Worm (Caenorhabditis elegans) whole organism, L1 larva: ENCODE results near the gene B0336.13.
A peak's percentile ranks its signal among the peaks of the same experiment; 100 is the strongest.

Source experiments
- C16A3.4 ChIP-seq: fragments of 150-350 bp; optimal IDR thresholded peaks from 2 replicates; lab custom pipeline; 2014; ENCODE audit warnings: missing biosample characterization, missing genetic modification characterization
- aha-1 ChIP-seq: fragments of 150-350 bp; optimal IDR thresholded peaks from 2 replicates; lab custom pipeline; 2014; ENCODE audit warnings: missing biosample characterization, missing genetic modification characterization
- ama-1 ChIP-seq: fragments of 150-350 bp; optimal IDR thresholded peaks from 2 replicates; lab custom pipeline; 2014
- blmp-1 ChIP-seq: fragments of 150-350 bp; optimal IDR thresholded peaks from 2 replicates; lab custom pipeline; 2014; ENCODE audit warnings: missing biosample characterization, missing genetic modification characterization
- ceh-63 ChIP-seq: fragments of 200-800 bp; sonication (Bioruptor generic); optimal IDR thresholded peaks from 2 replicates; lab custom pipeline; 2018; ENCODE audit warnings: mild to moderate bottlenecking, missing genetic modification characterization, missing compliant biosample characterization
- ceh-82 ChIP-seq, 3 experiments: fragments of 150-350 bp in 1 of 3; sonication (generic microtip) in 2 of 3; optimal IDR thresholded peaks; 2 replicates each; lab custom pipeline; 2014 to 2017; ENCODE audit warnings: missing biosample characterization in 3 of 3, missing genetic modification characterization in 3 of 3
- ceh-88 ChIP-seq: fragments of 200-800 bp; sonication (Bioruptor generic); IDR thresholded peaks from 2 replicates; pipeline ENCODE4 v1.3.6; 2022; ENCODE audit warnings: missing genetic modification characterization, missing compliant biosample characterization
- ceh-90 ChIP-seq: sonication (generic microtip); optimal IDR thresholded peaks from 2 replicates; lab custom pipeline; 2016; ENCODE audit warnings: missing genetic modification characterization, missing compliant biosample characterization
- ces-1 ChIP-seq: fragments of 150-350 bp; optimal IDR thresholded peaks from 2 replicates; lab custom pipeline; 2014; ENCODE audit warnings: missing biosample characterization, missing genetic modification reagents, missing genetic modification characterization
- dpl-1 ChIP-seq, 3 experiments: fragments of 150-350 bp in 2 of 3; sonication (generic microtip) in 1 of 3; optimal IDR thresholded peaks; 2 replicates each; lab custom pipeline; 2014 to 2017; ENCODE audit warnings: missing biosample characterization in 3 of 3, missing genetic modification characterization in 3 of 3, missing genetic modification reagents in 3 of 3
- efl-3 ChIP-seq: fragments of 200-800 bp; sonication (Bioruptor generic); optimal IDR thresholded peaks from 2 replicates; lab custom pipeline; 2018; ENCODE audit warnings: mild to moderate bottlenecking, missing genetic modification characterization, missing compliant biosample characterization
- egl-13 ChIP-seq: sonication (generic microtip); optimal IDR thresholded peaks from 2 replicates; lab custom pipeline; 2016; ENCODE audit warnings: missing genotype, missing genetic modification reagents, missing genetic modification characterization, missing compliant biosample characterization
- elt-2 ChIP-seq: sonication (generic microtip); optimal IDR thresholded peaks from 2 replicates; lab custom pipeline; 2016; ENCODE audit warnings: missing genetic modification characterization, mild to moderate bottlenecking, inconsistent platforms, missing compliant biosample characterization, missing genetic modification reagents
- ets-5 ChIP-seq: fragments of 200-800 bp; sonication (Bioruptor generic); IDR thresholded peaks from 2 replicates; pipeline ENCODE4 v1.3.6; 2022; ENCODE audit warnings: missing genetic modification characterization, missing compliant biosample characterization
- fkh-10 ChIP-seq: sonication (generic microtip); optimal IDR thresholded peaks from 2 replicates; lab custom pipeline; 2017; ENCODE audit warnings: missing biosample characterization, missing genetic modification reagents, missing genetic modification characterization
- fkh-8 ChIP-seq: sonication (generic microtip); optimal IDR thresholded peaks from 2 replicates; lab custom pipeline; 2016; ENCODE audit warnings: mild to moderate bottlenecking, missing genetic modification characterization, missing compliant biosample characterization
- fos-1 ChIP-seq: fragments of 150-350 bp; optimal IDR thresholded peaks from 2 replicates; lab custom pipeline; 2014; ENCODE audit warnings: missing biosample characterization, missing genetic modification characterization
- grh-1 ChIP-seq: fragments of 200-800 bp; sonication (Bioruptor generic); IDR thresholded peaks from 2 replicates; pipeline ENCODE4 v1.3.6; 2022; ENCODE audit warnings: missing genetic modification reagents, missing genetic modification characterization, missing compliant biosample characterization
- hlh-4 ChIP-seq: sonication (generic microtip); optimal IDR thresholded peaks from 2 replicates; lab custom pipeline; 2016; ENCODE audit warnings: mild to moderate bottlenecking, missing genetic modification characterization, missing compliant biosample characterization
- irx-1 ChIP-seq: sonication (generic microtip); optimal IDR thresholded peaks from 2 replicates; lab custom pipeline; 2016; ENCODE audit warnings: missing genetic modification characterization, missing compliant biosample characterization
- isw-1 ChIP-seq: fragments of 200-800 bp; sonication (Bioruptor generic); IDR thresholded peaks from 2 replicates; pipeline ENCODE4 v1.3.6; 2022; ENCODE audit warnings: missing genetic modification characterization, missing compliant biosample characterization
- jun-1 ChIP-seq: fragments of 150-350 bp; optimal IDR thresholded peaks from 2 replicates; lab custom pipeline; 2014; ENCODE audit warnings: missing biosample characterization, missing genetic modification reagents, missing genetic modification characterization
- lin-35 ChIP-seq, 2 experiments: fragments of 150-350 bp; optimal IDR thresholded peaks; 2 replicates each; lab custom pipeline; 2014; ENCODE audit warnings: missing biosample characterization in 2 of 2, missing genetic modification characterization in 2 of 2, missing genetic modification reagents in 2 of 2
- lin-39 ChIP-seq: fragments of 150-350 bp; optimal IDR thresholded peaks from 2 replicates; lab custom pipeline; 2014; ENCODE audit warnings: missing biosample characterization, missing genetic modification reagents, missing genetic modification characterization
- lir-3 ChIP-seq: sonication (generic microtip); optimal IDR thresholded peaks from 2 replicates; lab custom pipeline; 2016; ENCODE audit warnings: mild to moderate bottlenecking, missing genetic modification characterization, moderate library complexity, missing compliant biosample characterization; ENCODE audit not compliant: poor library complexity
- lsy-2 ChIP-seq, 2 experiments: fragments of 150-350 bp; optimal IDR thresholded peaks; 2 replicates each; lab custom pipeline; 2014; ENCODE audit warnings: missing biosample characterization in 2 of 2, missing genetic modification characterization in 2 of 2
- mdl-1 ChIP-seq, 2 experiments: fragments of 150-350 bp; optimal IDR thresholded peaks; 2 replicates each; lab custom pipeline; 2014 to 2017; ENCODE audit warnings: missing biosample characterization in 2 of 2, missing genetic modification characterization in 2 of 2, inconsistent platforms in 1 of 2
- nhr-11 ChIP-seq: fragments of 150-350 bp; optimal IDR thresholded peaks from 2 replicates; lab custom pipeline; 2014; ENCODE audit warnings: missing biosample characterization, missing genetic modification characterization
- nhr-12 ChIP-seq: sonication (generic microtip); optimal IDR thresholded peaks from 2 replicates; lab custom pipeline; 2017; ENCODE audit warnings: missing biosample characterization, missing genetic modification characterization
- nhr-28 ChIP-seq: fragments of 150-350 bp; optimal IDR thresholded peaks from 2 replicates; lab custom pipeline; 2014; ENCODE audit warnings: missing biosample characterization, missing genetic modification characterization
- nhr-47 ChIP-seq: sonication (generic microtip); optimal IDR thresholded peaks from 2 replicates; lab custom pipeline; 2016; ENCODE audit warnings: mild to moderate bottlenecking, missing genetic modification characterization, moderate library complexity, missing compliant biosample characterization
- nhr-71 ChIP-seq: sonication (generic microtip); optimal IDR thresholded peaks from 2 replicates; lab custom pipeline; 2016; ENCODE audit warnings: mild to moderate bottlenecking, missing genetic modification characterization, moderate library complexity, missing compliant biosample characterization
- nhr-76 ChIP-seq: sonication (generic microtip); optimal IDR thresholded peaks from 2 replicates; lab custom pipeline; 2017; ENCODE audit warnings: missing biosample characterization, missing genetic modification characterization
- nhr-90 ChIP-seq: sonication (generic microtip); optimal IDR thresholded peaks from 2 replicates; lab custom pipeline; 2016; ENCODE audit warnings: mild to moderate bottlenecking, missing genetic modification characterization, missing compliant biosample characterization; ENCODE audit not compliant: poor library complexity
- pag-3 ChIP-seq: sonication (generic microtip); optimal IDR thresholded peaks from 2 replicates; lab custom pipeline; 2017; ENCODE audit warnings: missing genetic modification characterization, mild to moderate bottlenecking, missing compliant biosample characterization, antibody characterized with exemption, borderline replicate concordance; ENCODE audit not compliant: insufficient read depth
- pax-3 ChIP-seq: fragments of 200-800 bp; sonication (Bioruptor generic); optimal IDR thresholded peaks from 2 replicates; lab custom pipeline; 2018; ENCODE audit warnings: mild to moderate bottlenecking, missing genetic modification characterization, moderate library complexity, missing compliant biosample characterization
- skn-1 ChIP-seq: fragments of 150-350 bp; optimal IDR thresholded peaks from 2 replicates; lab custom pipeline; 2014; ENCODE audit warnings: missing biosample characterization, missing genetic modification characterization
- snu-23 ChIP-seq: sonication (generic microtip); optimal IDR thresholded peaks from 2 replicates; lab custom pipeline; 2016; ENCODE audit warnings: missing genetic modification characterization, missing compliant biosample characterization
- sox-4 ChIP-seq: sonication (generic microtip); optimal IDR thresholded peaks from 2 replicates; lab custom pipeline; 2016; ENCODE audit warnings: missing genetic modification characterization, missing compliant biosample characterization
- swsn-7 ChIP-seq: sonication (generic microtip); optimal IDR thresholded peaks from 2 replicates; lab custom pipeline; 2016; ENCODE audit warnings: missing genetic modification characterization, missing compliant biosample characterization
- tlp-1 ChIP-seq: fragments of 150-350 bp; optimal IDR thresholded peaks from 2 replicates; lab custom pipeline; 2014; ENCODE audit warnings: missing biosample characterization, missing genetic modification characterization
- unc-62 ChIP-seq: fragments of 150-350 bp; optimal IDR thresholded peaks from 2 replicates; lab custom pipeline; 2014; ENCODE audit warnings: missing biosample characterization, missing genetic modification reagents, missing genetic modification characterization
- unc-86 ChIP-seq: sonication (generic microtip); optimal IDR thresholded peaks from 2 replicates; lab custom pipeline; 2016; ENCODE audit warnings: missing genetic modification characterization, missing compliant biosample characterization
- unc-98 ChIP-seq: fragments of 200-800 bp; sonication (Bioruptor generic); IDR thresholded peaks from 2 replicates; pipeline ENCODE4 v1.3.6; 2022; ENCODE audit warnings: missing genetic modification characterization, missing compliant biosample characterization
- vab-15 ChIP-seq: sonication (generic microtip); optimal IDR thresholded peaks from 2 replicates; lab custom pipeline; 2017; ENCODE audit warnings: missing genotype, mild to moderate bottlenecking, missing genetic modification characterization, missing compliant biosample characterization
- zag-1 ChIP-seq: fragments of 150-350 bp; optimal IDR thresholded peaks from 2 replicates; lab custom pipeline; 2014; ENCODE audit warnings: missing biosample characterization, missing genetic modification characterization
- ztf-4 ChIP-seq: fragments of 150-350 bp; optimal IDR thresholded peaks from 2 replicates; lab custom pipeline; 2014; ENCODE audit warnings: missing biosample characterization, missing genetic modification characterization

Gene B0336.13

DNA sequence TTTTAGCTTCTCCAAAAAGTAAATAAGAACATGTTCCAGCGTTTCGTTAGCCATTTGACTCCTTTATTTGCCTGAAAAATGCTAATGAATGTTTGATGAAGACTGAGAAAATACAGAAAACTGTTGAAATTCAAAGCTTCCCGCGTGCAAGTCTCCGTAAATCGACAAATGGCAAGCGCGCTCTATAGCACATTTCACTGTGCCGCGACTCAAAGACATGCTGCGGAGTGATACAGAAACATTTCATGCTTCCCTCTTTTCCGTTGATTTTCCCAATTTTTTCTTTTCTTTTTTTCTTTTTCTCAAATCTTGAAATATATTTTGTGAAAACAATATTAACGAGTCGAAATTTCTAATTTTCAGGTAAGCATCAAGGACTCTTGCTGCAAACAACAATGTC is 14.9 kb upstream of the B0336.13 start, which contains the start of the genes ska-3 and rps-12 (continued):
- TF ChIP-seq skn-1 (tag; lab: Kevin White, UChicago): peak; percentile 98
- TF ChIP-seq zag-1: peak; percentile 90
- TF ChIP-seq ets-5 (GFP tag; lab: Robert Waterston, UW): no peak
- no peak for TF ChIP-seq tlp-1
- TF ChIP-seq aha-1 (tag; lab: Kevin White, UChicago): peak; percentile 91
- no peak for TF ChIP-seq hlh-4
- peak; percentile 96 for TF ChIP-seq irx-1 (tag; lab: Kevin White, UChicago)
- TF ChIP-seq nhr-11 (tag; lab: Kevin White, UChicago): peak; percentile 96
- TF ChIP-seq ama-1 (lab: Kevin White, UChicago): peak; percentile 93
- TF ChIP-seq fkh-10 (GFP tag; lab: Kevin White, UChicago): peak; percentile 99

DNA sequence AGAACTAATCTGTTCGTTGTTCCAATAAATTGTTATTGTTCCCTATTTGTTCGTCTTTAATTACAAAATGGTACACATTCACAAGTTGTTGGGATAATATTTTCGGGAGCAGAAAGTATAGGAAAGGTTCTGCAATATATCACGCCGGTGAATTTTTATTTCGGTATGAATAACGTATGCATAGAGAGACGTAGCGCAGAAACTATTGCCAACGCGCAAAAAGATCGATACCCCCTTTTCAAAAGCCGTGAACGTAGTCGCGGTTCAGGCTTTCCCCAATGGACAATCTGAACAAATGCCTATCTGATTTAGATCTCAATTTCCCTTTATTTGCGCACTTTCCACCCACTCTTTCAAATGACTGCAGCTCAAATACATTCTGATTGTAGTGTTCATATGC is 13.7 kb upstream of the B0336.13 start, which contains the start of gene pst-2:
pst-2 (plus strand) TSS at position 293 of the 400 bp plus-strand sequence.
- TF ChIP-seq blmp-1 (peak; percentile 2), C16A3.4 (tag; lab: Kevin White, UChicago) (no peak), lsy-2 (tag; optimal IDR thresholded peaks at IDR 0.05; lab: Kevin White, UChicago) (peak in 1 of 2 experiments; percentile 7), nhr-47 (tag; lab: Kevin White, UChicago) (peak; percentile 14), fkh-10 (GFP tag; lab: Kevin White, UChicago) (no peak)

DNA sequence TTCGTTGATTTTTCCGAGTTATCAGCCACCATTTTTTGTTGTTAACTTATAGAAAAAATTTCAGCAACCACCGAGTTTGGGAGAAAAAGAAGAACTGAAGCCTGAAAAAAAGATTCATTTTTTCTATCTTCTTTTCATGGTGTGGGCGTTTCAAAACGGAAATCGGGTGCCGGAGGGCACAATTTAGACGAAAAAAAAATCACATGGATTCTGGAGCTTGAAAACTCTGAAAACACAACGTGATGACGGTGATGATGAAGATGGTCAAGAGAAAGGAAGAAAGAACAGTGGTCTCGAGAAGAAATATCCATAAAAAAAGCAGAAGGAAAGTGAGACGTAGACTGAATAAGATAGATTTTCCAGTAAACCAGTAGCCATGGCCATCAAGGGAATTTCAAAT is 9.8 kb upstream of the B0336.13 start, which contains the start of gene rcan-1:
rcan-1 (minus strand) TSS at position 101 of the 400 bp plus-strand sequence.
- TF ChIP-seq ces-1 (GFP tag; lab: Kevin White, UChicago) (no peak), nhr-90 (no peak), lir-3 (no peak), unc-62 (GFP tag; lab: Kevin White, UChicago) (no peak), nhr-76 (tag; lab: Kevin White, UChicago) (no peak), unc-86 (tag; lab: Kevin White, UChicago) (no peak), ceh-63 (no peak), nhr-28 (no peak), nhr-11 (tag; lab: Kevin White, UChicago) (no peak), hlh-4 (no peak), lin-39 (tag; lab: Kevin White, UChicago) (no peak)

DNA sequence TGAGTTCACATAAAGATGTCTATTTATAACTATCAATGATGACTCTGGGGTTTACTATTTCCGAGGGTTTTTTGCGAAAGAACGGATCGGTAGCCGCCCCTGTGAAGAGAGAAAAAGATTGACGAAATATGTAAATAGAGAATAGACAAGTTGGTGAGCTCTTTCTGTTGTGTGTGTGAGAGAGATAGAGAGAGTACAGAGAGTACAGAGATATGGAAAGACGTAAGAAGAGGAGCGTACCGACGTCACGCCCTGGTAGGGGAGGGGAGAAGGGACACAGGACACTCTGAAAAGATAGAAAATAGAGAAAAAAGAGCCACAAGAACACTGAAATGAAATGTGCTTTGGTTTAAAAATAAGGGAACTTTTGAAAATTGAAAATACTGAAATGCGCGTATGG is 5.6 kb upstream of the B0336.13 start:
- TF ChIP-seq swsn-7 (tag; lab: Kevin White, UChicago) (peak; percentile 47), nhr-28 (no peak), ceh-90 (tag; lab: Kevin White, UChicago) (no peak), ceh-82 (tag; optimal IDR thresholded peaks at IDR 0.05; lab: Kevin White, UChicago) (peak in 2 of 3 experiments; percentile 47 to 64), ces-1 (GFP tag; lab: Kevin White, UChicago) (no peak), snu-23 (peak; percentile 55), fos-1 (tag; lab: Kevin White, UChicago) (peak; percentile 33), ama-1 (lab: Kevin White, UChicago) (no peak), pax-3 (tag; lab: Kevin White, UChicago) (no peak), nhr-11 (tag; lab: Kevin White, UChicago) (no peak), vab-15 (tag; lab: Kevin White, UChicago) (no peak), egl-13 (tag; lab: Kevin White, UChicago) (no peak), isw-1 (GFP tag; lab: Robert Waterston, UW) (0 out of 2 replicates have a peak, but pooled peaks have one; percentile 7), unc-86 (tag; lab: Kevin White, UChicago) (peak; percentile 7), C16A3.4 (tag; lab: Kevin White, UChicago) (peak; percentile 12), nhr-71 (peak; percentile 64), ztf-4 (tag; lab: Kevin White, UChicago) (no peak), efl-3 (GFP tag; lab: Kevin White, UChicago) (no peak), mdl-1 (tag; optimal IDR thresholded peaks at IDR 0.05; lab: Kevin White, UChicago) (peak in 1 of 2 experiments; percentile 19), fkh-8 (tag; lab: Kevin White, UChicago) (peak; percentile 41), ceh-88 (GFP tag; lab: Robert Waterston, UW) (no peak), tlp-1 (no peak), nhr-12 (tag; lab: Kevin White, UChicago) (no peak), grh-1 (no peak), dpl-1 (GFP tag; optimal IDR thresholded peaks at IDR 0.05; lab: Kevin White, UChicago) (peak in 1 of 3 experiments; percentile 32), elt-2 (tag; lab: Kevin White, UChicago) (no peak), jun-1 (tag; lab: Kevin White, UChicago) (no peak), unc-98 (no peak), lin-35 (GFP tag; optimal IDR thresholded peaks at IDR 0.05; lab: Kevin White, UChicago) (peak in 1 of 2 experiments; percentile 54), sox-4 (tag; lab: Kevin White, UChicago) (no peak), pag-3 (tag; lab: Kevin White, UChicago) (no peak)
